Fruit fly (Drosophila melanogaster): ENCODE measurements around the gene Prx6a.

dm6 chr2L:2898247-2898646, 20.2 kb upstream of the Prx6a start:
- TF ChIP-seq usp (GFP tag; optimal IDR thresholded peaks at IDR 0.05), result no peak
- no peak for TF ChIP-seq Hnf4 (GFP tag; optimal IDR thresholded peaks at IDR 0.05)
- no peak for TF ChIP-seq CrebA (GFP tag; optimal IDR thresholded peaks at IDR 0.05; ENCODE audit: borderline replicate concordance)

Data from whole organism, wandering third instar larva.